Fruit fly (Drosophila melanogaster) Kc167 (cell line): Measurements from ENCODE around the gene sit.

Experiments
- h ChIP-seq: fragments of >200 bp; optimal IDR thresholded peaks from 3 replicates; lab custom pipeline; 2018; ENCODE audit warnings: missing external identifiers
- insv ChIP-seq: fragments of >200 bp; optimal IDR thresholded peaks from 3 replicates; lab custom pipeline; 2018; ENCODE audit warnings: missing external identifiers
- psq ChIP-seq: fragments of >200 bp; optimal IDR thresholded peaks from 2 replicates; lab custom pipeline; 2017; ENCODE audit warnings: missing external identifiers

dm6 chr3R:22536504-22537423 lies 25.6 kb downstream of the sit start:
- TF ChIP-seq psq (lab: Kevin White, UChicago) (no peak), h (no peak), insv (no peak)
